Fruit fly (Drosophila melanogaster) whole organism, pupa: ENCODE data around the gene acs.

Source experiments
- CG10348 ChIP-seq: fragments of 200-800 bp; sonication (Bioruptor generic); IDR thresholded peaks from 2 replicates; pipeline ENCODE4 v1.3.6; 2022; ENCODE audit warnings: missing biosample characterization, missing genetic modification characterization
- CG12605 ChIP-seq: fragments of 200-800 bp; sonication (Bioruptor generic); IDR thresholded peaks from 2 replicates; pipeline ENCODE4 v1.3.6; 2022; ENCODE audit warnings: missing biosample characterization, missing genetic modification characterization
- CG14655 ChIP-seq: fragments of 200-800 bp; sonication (Bioruptor generic); optimal IDR thresholded peaks from 3 replicates; lab custom pipeline; 2017; ENCODE audit warnings: mild to moderate bottlenecking, missing biosample characterization, missing genetic modification reagents, missing genetic modification characterization
- CG15710 ChIP-seq: fragments of 200-800 bp; sonication (Bioruptor generic); optimal IDR thresholded peaks from 2 replicates; lab custom pipeline; 2018; ENCODE audit warnings: missing biosample characterization, mild to moderate bottlenecking, missing genetic modification characterization, moderate library complexity
- CG17806 ChIP-seq: fragments of 200-800 bp; sonication (Bioruptor generic); optimal IDR thresholded peaks from 2 replicates; lab custom pipeline; 2018; ENCODE audit warnings: missing biosample characterization, mild to moderate bottlenecking, missing genetic modification characterization, moderate library complexity
- CG32121 ChIP-seq: fragments of 200-800 bp; sonication (Bioruptor generic); IDR thresholded peaks from 2 replicates; pipeline ENCODE4 v1.3.6; 2022; ENCODE audit warnings: missing biosample characterization, missing genetic modification characterization
- CG34367 ChIP-seq: fragments of 200-800 bp; sonication (Bioruptor generic); optimal IDR thresholded peaks from 2 replicates; lab custom pipeline; 2018; ENCODE audit warnings: missing biosample characterization, mild to moderate bottlenecking, missing genetic modification characterization
- CG4496 ChIP-seq: fragments of 200-800 bp; sonication (Bioruptor generic); IDR thresholded peaks from 3 replicates; pipeline ENCODE4 v1.3.6; 2022; ENCODE audit warnings: missing biosample characterization, missing genetic modification characterization
- CG8159 ChIP-seq: fragments of 200-800 bp; sonication (Bioruptor generic); optimal IDR thresholded peaks from 3 replicates; lab custom pipeline; 2018; ENCODE audit warnings: missing biosample characterization, mild to moderate bottlenecking, missing genetic modification characterization, moderate library complexity
- CG8301 ChIP-seq: fragments of 200-800 bp; sonication (Bioruptor generic); optimal IDR thresholded peaks from 2 replicates; lab custom pipeline; 2018; ENCODE audit warnings: missing biosample characterization, mild to moderate bottlenecking, missing genetic modification characterization
- D1 ChIP-seq: fragments of 200-800 bp; sonication (Bioruptor generic); optimal IDR thresholded peaks from 2 replicates; lab custom pipeline; 2018; ENCODE audit warnings: missing biosample characterization, mild to moderate bottlenecking, missing genetic modification characterization, moderate library complexity
- EcR ChIP-seq: fragments of 200-800 bp; sonication (Bioruptor generic); optimal IDR thresholded peaks from 3 replicates; lab custom pipeline; 2019; ENCODE audit warnings: missing biosample characterization, missing genetic modification characterization, mild to moderate bottlenecking, moderate library complexity, missing genetic modification reagents
- Ets98B ChIP-seq: fragments of 200-800 bp; sonication (Bioruptor generic); IDR thresholded peaks from 2 replicates; pipeline ENCODE4 v1.3.6; 2022; ENCODE audit warnings: missing biosample characterization, missing genetic modification characterization
- Pif1A ChIP-seq: fragments of 200-800 bp; sonication (Bioruptor generic); optimal IDR thresholded peaks from 3 replicates; lab custom pipeline; 2016; ENCODE audit warnings: missing biosample characterization, missing genetic modification characterization
- Pif1B ChIP-seq: fragments of 200-800 bp; sonication (Bioruptor generic); optimal IDR thresholded peaks from 3 replicates; lab custom pipeline; 2016; ENCODE audit warnings: missing biosample characterization, missing genetic modification characterization
- Snoo ChIP-seq: fragments of 200-800 bp; sonication (Bioruptor generic); optimal IDR thresholded peaks from 3 replicates; lab custom pipeline; 2017; ENCODE audit warnings: missing biosample characterization, mild to moderate bottlenecking, missing genetic modification characterization, inconsistent platforms
- fd96Ca ChIP-seq: fragments of 200-800 bp; sonication (Bioruptor generic); IDR thresholded peaks from 3 replicates; pipeline ENCODE4 v1.3.6; 2022; ENCODE audit warnings: missing biosample characterization, missing genetic modification characterization
- gl ChIP-seq: fragments of 200-800 bp; sonication (Bioruptor generic); optimal IDR thresholded peaks from 2 replicates; lab custom pipeline; 2018; ENCODE audit warnings: missing biosample characterization, mild to moderate bottlenecking, missing genetic modification characterization
- rn ChIP-seq: fragments of 200-800 bp; sonication (Bioruptor generic); IDR thresholded peaks from 2 replicates; pipeline ENCODE4 v1.3.6; 2022; ENCODE audit warnings: missing biosample characterization, missing genetic modification characterization

Gene acs

dm6 chr3L:1971103-1971742, at the start of gene acs, which contains the start of gene CG11815:
acs (plus strand) TSS chr3L:1971638.
CG11815 (minus strand) TSS chr3L:1971200.
- TF ChIP-seq fd96Ca (GFP tag; lab: Robert Waterston, UW) = no peak
- TF ChIP-seq CG10348 (GFP tag; lab: Robert Waterston, UW) = no peak
- peak; percentile 44; the same call in 1 of the 3 replicates for TF ChIP-seq CG4496 (GFP tag; lab: Robert Waterston, UW)
- no peak for TF ChIP-seq CG34367 (tag; lab: Kevin White, UChicago)
- TF ChIP-seq Ets98B (GFP tag; lab: Robert Waterston, UW) = no peak
- peak; percentile 82 for TF ChIP-seq EcR (GFP tag; lab: Kevin White, UChicago)
- TF ChIP-seq, all 21 proteins: peak for 2

dm6 chr3L:1928959-1929358, 42.5 kb upstream of the acs start:
- no peak for TF ChIP-seq CG4496 (GFP tag; lab: Robert Waterston, UW)
- no peak for TF ChIP-seq fd96Ca (GFP tag; lab: Robert Waterston, UW)
- no peak for TF ChIP-seq CG17806
- TF ChIP-seq Snoo = no peak
- no peak for TF ChIP-seq CG34367 (tag; lab: Kevin White, UChicago)

- TF ChIP-seq EcR (GFP tag; lab: Kevin White, UChicago) (no peak), CG12605 (GFP tag; lab: Robert Waterston, UW) (no peak), fd96Ca (GFP tag; lab: Robert Waterston, UW) (no peak), Snoo (no peak), Pif1A (no peak), CG10348 (GFP tag; lab: Robert Waterston, UW) (no peak), CG15710 (tag; lab: Kevin White, UChicago) (no peak), Ets98B (GFP tag; lab: Robert Waterston, UW) (no peak; the same call in 1 of the 2 replicates), CG8301 (peak; percentile 49), gl (no peak), CG32121 (GFP tag; lab: Robert Waterston, UW) (0 out of 2 replicates have a peak, but pooled peaks have one; percentile 14), CG4496 (GFP tag; lab: Robert Waterston, UW) (peak; percentile 64), rn (GFP tag; lab: Robert Waterston, UW) (no peak), CG14655 (GFP tag; lab: Kevin White, UChicago) (peak; percentile 59), Pif1B (GFP tag; lab: Kevin White, UChicago) (peak; percentile 6), CG34367 (tag; lab: Kevin White, UChicago) (no peak), CG8159 (tag; lab: Kevin White, UChicago) (peak; percentile 14), D1 (tag; lab: Kevin White, UChicago) (no peak)
Observed at dm6 chr3L:1937469-1937868, 34.0 kb upstream of the acs start.

- TF ChIP-seq fd96Ca (GFP tag; lab: Robert Waterston, UW) = no peak
- TF ChIP-seq CG4496 (GFP tag; lab: Robert Waterston, UW) = peak; percentile 59; the same call in 2 of the 3 replicates
- TF ChIP-seq, all 21 proteins: peak for 1
Observed at dm6 chr3L:1938767-1939166, 32.7 kb upstream of the acs start, which contains the start of the genes CG46523 and CG5687. CG46523 (minus strand) TSS chr3L:1939103. CG5687 (minus strand) TSS chr3L:1939103.

- TF ChIP-seq CG8159 (tag; lab: Kevin White, UChicago) = no peak
- no peak for TF ChIP-seq Snoo
- no peak for TF ChIP-seq CG17806
- no peak for TF ChIP-seq CG10348 (GFP tag; lab: Robert Waterston, UW)
- no peak for TF ChIP-seq CG34367 (tag; lab: Kevin White, UChicago)
- TF ChIP-seq CG4496 (GFP tag; lab: Robert Waterston, UW) = 0 out of 3 replicates have a peak, but pooled peaks have one; percentile 13
- TF ChIP-seq CG15710 (tag; lab: Kevin White, UChicago) = no peak
- TF ChIP-seq Pif1B (GFP tag; lab: Kevin White, UChicago) = no peak
- no peak for TF ChIP-seq gl
Observed at dm6 chr3L:1939983-1940504, 31.4 kb upstream of the acs start.

dm6 chr3L:1940843-1941418, 30.5 kb upstream of the acs start, which contains the start of gene Mfap1:
Mfap1 (plus strand) TSS chr3L:1941068.
- TF ChIP-seq D1 (tag; lab: Kevin White, UChicago) (no peak), fd96Ca (GFP tag; lab: Robert Waterston, UW) (no peak), EcR (GFP tag; lab: Kevin White, UChicago) (no peak), Snoo (no peak), CG15710 (tag; lab: Kevin White, UChicago) (no peak), CG32121 (GFP tag; lab: Robert Waterston, UW) (no peak), CG8159 (tag; lab: Kevin White, UChicago) (no peak)
- TF ChIP-seq, all 21 proteins: peak for 0

- TF ChIP-seq fd96Ca (GFP tag; lab: Robert Waterston, UW) (0 out of 3 replicates have a peak, but pooled peaks have one; percentile 40), CG4496 (GFP tag; lab: Robert Waterston, UW) (no peak)
Observed at dm6 chr3L:1947463-1948126, 23.8 kb upstream of the acs start, which contains the start of the genes mu2 and Cnb. mu2 (minus strand) TSS chr3L:1947475. Cnb (plus strand) TSS chr3L:1947565.
